Fruit fly (Drosophila melanogaster): Measurements from ENCODE around the gene CG34301.

Gene CG34301

dm6 chr3R:8773135-8773534, at the start of gene CG34301:
TSS of gene CG34301 (plus strand) at chr3R:8773435.
- TF ChIP-seq Dll (optimal IDR thresholded peaks at IDR 0.05) (no peak), usp (GFP tag; optimal IDR thresholded peaks at IDR 0.05) (no peak), CG8478 (optimal IDR thresholded peaks at IDR 0.05) (no peak), pan (optimal IDR thresholded peaks at IDR 0.05) (no peak), EcR (GFP tag; optimal IDR thresholded peaks at IDR 0.05) (no peak)

dm6 chr3R:8725179-8725578, 48.1 kb upstream of the CG34301 start, which contains the start of gene ouib:
TSS of gene ouib (plus strand) at chr3R:8725479.
- TF ChIP-seq psq (optimal IDR thresholded peaks at IDR 0.05) (no peak), CG8478 (optimal IDR thresholded peaks at IDR 0.05) (no peak), EcR (GFP tag; optimal IDR thresholded peaks at IDR 0.05) (no peak), Dll (optimal IDR thresholded peaks at IDR 0.05) (no peak), pan (optimal IDR thresholded peaks at IDR 0.05) (no peak), usp (GFP tag; optimal IDR thresholded peaks at IDR 0.05) (no peak)

- TF ChIP-seq pan (optimal IDR thresholded peaks at IDR 0.05) (no peak), usp (GFP tag; optimal IDR thresholded peaks at IDR 0.05) (no peak), Dll (optimal IDR thresholded peaks at IDR 0.05) (no peak), CG8478 (optimal IDR thresholded peaks at IDR 0.05) (no peak), psq (optimal IDR thresholded peaks at IDR 0.05) (no peak), EcR (GFP tag; optimal IDR thresholded peaks at IDR 0.05) (no peak)
Measured at dm6 chr3R:8726632-8727031, 46.6 kb upstream of the CG34301 start, which contains the start of gene CG8159. TSS of gene CG8159 (plus strand) at chr3R:8726854.

- TF ChIP-seq usp (GFP tag; optimal IDR thresholded peaks at IDR 0.05) = no peak
- TF ChIP-seq pan (optimal IDR thresholded peaks at IDR 0.05) = no peak
- TF ChIP-seq Dll (optimal IDR thresholded peaks at IDR 0.05) = no peak
- TF ChIP-seq psq (optimal IDR thresholded peaks at IDR 0.05) = no peak
- no peak for TF ChIP-seq EcR (GFP tag; optimal IDR thresholded peaks at IDR 0.05)
- no peak for TF ChIP-seq CG8478 (optimal IDR thresholded peaks at IDR 0.05)
Measured at dm6 chr3R:8729542-8729941, 43.7 kb upstream of the CG34301 start, which contains the start of gene ranshi. TSS of gene ranshi (minus strand) at chr3R:8729693.

- TF ChIP-seq EcR (GFP tag; optimal IDR thresholded peaks at IDR 0.05) = no peak
Measured at dm6 chr3R:8731597-8732263, 41.5 kb upstream of the CG34301 start, which contains the start of the genes M1BP and CG8202. TSS of gene M1BP (minus strand) at chr3R:8731698. TSS of gene CG8202 (plus strand) at chr3R:8732091.

dm6 chr3R:8739161-8739783, 34.0 kb upstream of the CG34301 start:
- TF ChIP-seq Dll (optimal IDR thresholded peaks at IDR 0.05) = no peak
- no peak for TF ChIP-seq psq (optimal IDR thresholded peaks at IDR 0.05)
- TF ChIP-seq EcR (GFP tag; optimal IDR thresholded peaks at IDR 0.05) = no peak
- TF ChIP-seq pan (optimal IDR thresholded peaks at IDR 0.05) = no peak
- no peak for TF ChIP-seq usp (GFP tag; optimal IDR thresholded peaks at IDR 0.05)
- no peak for TF ChIP-seq CG8478 (optimal IDR thresholded peaks at IDR 0.05)

- TF ChIP-seq usp (GFP tag; optimal IDR thresholded peaks at IDR 0.05) = no peak
- no peak for TF ChIP-seq psq (optimal IDR thresholded peaks at IDR 0.05)
- TF ChIP-seq EcR (GFP tag; optimal IDR thresholded peaks at IDR 0.05) = no peak
- no peak for TF ChIP-seq Dll (optimal IDR thresholded peaks at IDR 0.05)
- no peak for TF ChIP-seq CG8478 (optimal IDR thresholded peaks at IDR 0.05)
- no peak for TF ChIP-seq pan (optimal IDR thresholded peaks at IDR 0.05)
Measured at dm6 chr3R:8740118-8740517, 33.1 kb upstream of the CG34301 start.

dm6 chr3R:8741248-8741647, 32.0 kb upstream of the CG34301 start:
- TF ChIP-seq Dll (optimal IDR thresholded peaks at IDR 0.05) = no peak
- TF ChIP-seq pan (optimal IDR thresholded peaks at IDR 0.05) = no peak
- no peak for TF ChIP-seq EcR (GFP tag; optimal IDR thresholded peaks at IDR 0.05)
- TF ChIP-seq CG8478 (optimal IDR thresholded peaks at IDR 0.05) = no peak
- TF ChIP-seq psq (optimal IDR thresholded peaks at IDR 0.05) = no peak
- no peak for TF ChIP-seq usp (GFP tag; optimal IDR thresholded peaks at IDR 0.05)

dm6 chr3R:8741941-8742340, 31.3 kb upstream of the CG34301 start:
- TF ChIP-seq EcR (GFP tag; optimal IDR thresholded peaks at IDR 0.05) (no peak), psq (optimal IDR thresholded peaks at IDR 0.05) (no peak), Dll (optimal IDR thresholded peaks at IDR 0.05) (no peak), usp (GFP tag; optimal IDR thresholded peaks at IDR 0.05) (no peak), pan (optimal IDR thresholded peaks at IDR 0.05) (no peak)

dm6 chr3R:8742661-8743060, 30.6 kb upstream of the CG34301 start:
- no peak for TF ChIP-seq CG8478 (optimal IDR thresholded peaks at IDR 0.05)
- TF ChIP-seq EcR (GFP tag; optimal IDR thresholded peaks at IDR 0.05) = peak in 1 of 2 experiments; percentile 69

dm6 chr3R:8744198-8744597, 29.0 kb upstream of the CG34301 start:
- no peak for TF ChIP-seq EcR (GFP tag; optimal IDR thresholded peaks at IDR 0.05)
- TF ChIP-seq CG8478 (optimal IDR thresholded peaks at IDR 0.05) = no peak
- no peak for TF ChIP-seq psq (optimal IDR thresholded peaks at IDR 0.05)
- TF ChIP-seq pan (optimal IDR thresholded peaks at IDR 0.05) = no peak
- no peak for TF ChIP-seq Dll (optimal IDR thresholded peaks at IDR 0.05)
- TF ChIP-seq usp (GFP tag; optimal IDR thresholded peaks at IDR 0.05) = no peak

- TF ChIP-seq CG8478 (optimal IDR thresholded peaks at IDR 0.05) (no peak), pan (optimal IDR thresholded peaks at IDR 0.05) (no peak), Dll (optimal IDR thresholded peaks at IDR 0.05) (no peak), psq (optimal IDR thresholded peaks at IDR 0.05) (no peak), EcR (GFP tag; optimal IDR thresholded peaks at IDR 0.05) (no peak), usp (GFP tag; optimal IDR thresholded peaks at IDR 0.05) (no peak)
Measured at dm6 chr3R:8746354-8746753, 26.9 kb upstream of the CG34301 start.
